Fruit fly (Drosophila melanogaster) whole organism: ENCODE results near the gene CG7739.

Experiments used
- CG8478 ChIP-seq: fragments of >200 bp; optimal IDR thresholded peaks from 2 replicates; lab custom pipeline; 2018; ENCODE audit warnings: inconsistent platforms
- Dll ChIP-seq: fragments of >200 bp; optimal IDR thresholded peaks from 2 replicates; lab custom pipeline; 2017
- EcR ChIP-seq, 2 experiments: fragments of >200 bp; optimal IDR thresholded peaks; 2 replicates each; lab custom pipeline; 2017; ENCODE audit warnings: missing biosample characterization in 2 of 2, missing genetic modification characterization in 2 of 2, missing genetic modification reagents in 2 of 2
- pan ChIP-seq: fragments of >200 bp; optimal IDR thresholded peaks from 2 replicates; lab custom pipeline; 2017
- psq ChIP-seq: fragments of >200 bp; optimal IDR thresholded peaks from 2 replicates; lab custom pipeline; 2017
- usp ChIP-seq: fragments of >200 bp; optimal IDR thresholded peaks from 2 replicates; lab custom pipeline; 2017; ENCODE audit warnings: missing biosample characterization, missing genetic modification characterization, mixed read lengths

dm6 chr3L:15566484-15566955 lies 3.7 kb upstream of the CG7739 start:
- TF ChIP-seq EcR (GFP tag; optimal IDR thresholded peaks at IDR 0.05; lab: Kevin White, UChicago) (no peak), psq (lab: Kevin White, UChicago) (no peak), usp (GFP tag; lab: Kevin White, UChicago) (no peak), CG8478 (no peak), Dll (no peak), pan (lab: Kevin White, UChicago) (no peak)
